Fruit fly (Drosophila melanogaster) whole organism, embryonic: ENCODE measurements around the gene ana1.

Source experiments
- Awh ChIP-seq: fragments of 200-800 bp; sonication (Bioruptor generic); IDR thresholded peaks from 2 replicates; pipeline ENCODE4, ENCODE4 v1.3.6; 2022; ENCODE audit warnings: missing biosample characterization, missing genetic modification characterization
- Bdp1 ChIP-seq: fragments of 200-800 bp; sonication (Bioruptor generic); optimal IDR thresholded peaks from 3 replicates; lab custom pipeline; 2016; ENCODE audit warnings: missing biosample characterization, missing genetic modification characterization
- Blimp-1 ChIP-seq: fragments of 200-800 bp; sonication (Bioruptor generic); optimal IDR thresholded peaks from 3 replicates; lab custom pipeline; 2018; ENCODE audit warnings: missing biosample characterization, missing genetic modification characterization, mild to moderate bottlenecking, moderate library complexity, missing genetic modification reagents
- CG11398 ChIP-seq: fragments of 200-800 bp; sonication (Bioruptor generic); optimal IDR thresholded peaks from 2 replicates; lab custom pipeline; 2016; ENCODE audit warnings: missing biosample characterization, missing genetic modification characterization
- CG12659 ChIP-seq: fragments of 200-800 bp; sonication (Bioruptor generic); optimal IDR thresholded peaks from 3 replicates; lab custom pipeline; 2017; ENCODE audit warnings: mild to moderate bottlenecking, missing biosample characterization, missing genetic modification reagents, missing genetic modification characterization
- CG12769 ChIP-seq: fragments of 200-800 bp; sonication (Bioruptor generic); optimal IDR thresholded peaks from 2 replicates; lab custom pipeline; 2019; ENCODE audit warnings: missing biosample characterization, mild to moderate bottlenecking, missing genetic modification characterization, moderate library complexity
- CG12942 ChIP-seq: fragments of 200-800 bp; sonication (Bioruptor generic); optimal IDR thresholded peaks from 3 replicates; lab custom pipeline; 2016; ENCODE audit warnings: missing biosample characterization, missing genetic modification characterization
- CG13894 ChIP-seq: fragments of 200-800 bp; sonication (Bioruptor generic); optimal IDR thresholded peaks from 3 replicates; lab custom pipeline; 2018; ENCODE audit warnings: missing biosample characterization, mild to moderate bottlenecking, missing genetic modification characterization, moderate library complexity
- CG14441 ChIP-seq: fragments of 200-800 bp; sonication (Bioruptor generic); IDR thresholded peaks from 2 replicates; pipeline ENCODE4 v1.3.6; 2022; ENCODE audit warnings: missing biosample characterization, missing genetic modification characterization
- CG16813 ChIP-seq: fragments of 200-800 bp; sonication (Bioruptor generic); IDR thresholded peaks from 3 replicates; pipeline ENCODE4 v1.3.6; 2022; ENCODE audit warnings: missing biosample characterization, missing genetic modification characterization; ENCODE audit not compliant: partially characterized antibody
- CG17359 ChIP-seq: fragments of 200-800 bp; sonication (Bioruptor generic); optimal IDR thresholded peaks from 3 replicates; lab custom pipeline; 2018; ENCODE audit warnings: missing biosample characterization, mild to moderate bottlenecking, missing genetic modification characterization, moderate library complexity
- CG2202 ChIP-seq: fragments of 200-800 bp; sonication (Bioruptor generic); optimal IDR thresholded peaks from 2 replicates; lab custom pipeline; 2018; ENCODE audit warnings: missing biosample characterization, mild to moderate bottlenecking, missing genetic modification characterization
- CG31388 ChIP-seq: fragments of 200-800 bp; sonication (Bioruptor generic); optimal IDR thresholded peaks from 2 replicates; lab custom pipeline; 2016; ENCODE audit warnings: missing biosample characterization, missing genetic modification characterization
- CG4820 ChIP-seq: fragments of 200-800 bp; sonication (Bioruptor generic); optimal IDR thresholded peaks from 3 replicates; lab custom pipeline; 2016; ENCODE audit warnings: missing biosample characterization, missing genetic modification characterization
- CG5180 ChIP-seq: fragments of 200-800 bp; sonication (Bioruptor generic); optimal IDR thresholded peaks from 3 replicates; lab custom pipeline; 2017; ENCODE audit warnings: missing biosample characterization, missing genetic modification characterization, mild to moderate bottlenecking, moderate library complexity, missing genetic modification reagents
- CG7987 ChIP-seq: fragments of 200-800 bp; sonication (Bioruptor generic); optimal IDR thresholded peaks from 2 replicates; lab custom pipeline; 2018; ENCODE audit warnings: missing biosample characterization, mild to moderate bottlenecking, missing genetic modification characterization, moderate library complexity
- CoRest ChIP-seq: fragments of 200-800 bp; sonication (Bioruptor generic); optimal IDR thresholded peaks from 3 replicates; lab custom pipeline; 2018; ENCODE audit warnings: missing biosample characterization, mild to moderate bottlenecking, missing genetic modification characterization, moderate library complexity
- Dip2 ChIP-seq: fragments of 200-800 bp; sonication (Bioruptor generic); IDR thresholded peaks from 2 replicates; pipeline ENCODE4 v1.3.6; 2022; ENCODE audit warnings: missing biosample characterization, missing genetic modification characterization
- Elba2 ChIP-seq: fragments of 200-800 bp; sonication (Bioruptor generic); optimal IDR thresholded peaks from 3 replicates; lab custom pipeline; 2016; ENCODE audit warnings: missing biosample characterization, missing genetic modification characterization
- Fer3 ChIP-seq: fragments of 200-800 bp; sonication (Bioruptor generic); optimal IDR thresholded peaks from 2 replicates; lab custom pipeline; 2018; ENCODE audit warnings: missing biosample characterization, mild to moderate bottlenecking, missing genetic modification characterization, moderate library complexity
- HLH3B ChIP-seq: fragments of 200-800 bp; sonication (Bioruptor generic); IDR thresholded peaks from 2 replicates; pipeline ENCODE4 v1.3.6; 2022; ENCODE audit warnings: missing biosample characterization, missing genetic modification characterization
- HLHmδ ChIP-seq: fragments of 200-800 bp; sonication (Bioruptor generic); optimal IDR thresholded peaks from 2 replicates; lab custom pipeline; 2018; ENCODE audit warnings: missing biosample characterization, mild to moderate bottlenecking, missing genetic modification characterization, moderate library complexity
- Spps ChIP-seq: fragments of 200-800 bp; sonication (Bioruptor generic); optimal IDR thresholded peaks from 2 replicates; lab custom pipeline; 2018; ENCODE audit warnings: missing biosample characterization, mild to moderate bottlenecking, missing genetic modification characterization
- al ChIP-seq: fragments of 200-800 bp; sonication (Bioruptor generic); IDR thresholded peaks from 2 replicates; pipeline ENCODE4 v1.3.6; 2022; ENCODE audit warnings: missing biosample characterization, missing genetic modification characterization
- ap ChIP-seq: fragments of 200-800 bp; sonication (Bioruptor generic); IDR thresholded peaks from 2 replicates; pipeline ENCODE4 v1.3.6; 2022; ENCODE audit warnings: missing biosample characterization, missing genetic modification characterization
- az2 ChIP-seq: fragments of 200-800 bp; sonication (Bioruptor generic); optimal IDR thresholded peaks from 3 replicates; lab custom pipeline; 2016; ENCODE audit warnings: missing biosample characterization, missing genetic modification characterization
- cg ChIP-seq: fragments of 200-800 bp; sonication (Bioruptor generic); optimal IDR thresholded peaks from 3 replicates; lab custom pipeline; 2019; ENCODE audit warnings: missing biosample characterization, mild to moderate bottlenecking, missing genetic modification characterization, moderate library complexity
- chinmo ChIP-seq: fragments of 200-800 bp; sonication (Bioruptor generic); IDR thresholded peaks from 4 replicates; pipeline ENCODE4 v1.3.6; 2022; ENCODE audit warnings: missing biosample characterization, missing genetic modification characterization; ENCODE audit not compliant: partially characterized antibody
- ewg ChIP-seq: fragments of 200-800 bp; sonication (Bioruptor generic); optimal IDR thresholded peaks from 3 replicates; lab custom pipeline; 2017; ENCODE audit warnings: mild to moderate bottlenecking, missing biosample characterization, missing genetic modification reagents, missing genetic modification characterization
- gfzf ChIP-seq: fragments of 200-800 bp; sonication (Bioruptor generic); optimal IDR thresholded peaks from 2 replicates; lab custom pipeline; 2016; ENCODE audit warnings: missing biosample characterization, mild to moderate bottlenecking, missing genetic modification characterization, moderate library complexity
- hth ChIP-seq: fragments of >200 bp; optimal IDR thresholded peaks from 2 replicates; lab custom pipeline; 2017; ENCODE audit warnings: inconsistent platforms
- inv ChIP-seq: fragments of 200-800 bp; sonication (Bioruptor generic); IDR thresholded peaks from 2 replicates; pipeline ENCODE4 v1.3.6; 2022; ENCODE audit warnings: missing biosample characterization, missing genetic modification characterization; ENCODE audit not compliant: partially characterized antibody
- kni ChIP-seq: fragments of 200-800 bp; sonication (Bioruptor generic); optimal IDR thresholded peaks from 3 replicates; lab custom pipeline; 2017; ENCODE audit warnings: mild to moderate bottlenecking, missing biosample characterization, missing genetic modification reagents, missing genetic modification characterization
- lbe ChIP-seq: fragments of 200-800 bp; sonication (Bioruptor generic); optimal IDR thresholded peaks from 2 replicates; lab custom pipeline; 2016; ENCODE audit warnings: missing biosample characterization, mild to moderate bottlenecking, missing genetic modification characterization
- luna ChIP-seq: fragments of 200-800 bp; sonication (Bioruptor generic); optimal IDR thresholded peaks from 2 replicates; lab custom pipeline; 2016; ENCODE audit warnings: missing biosample characterization, missing genetic modification characterization
- nerfin-1 ChIP-seq: fragments of 200-800 bp; sonication (Bioruptor generic); optimal IDR thresholded peaks from 3 replicates; lab custom pipeline; 2019; ENCODE audit warnings: missing biosample characterization, mild to moderate bottlenecking, missing genetic modification characterization, moderate library complexity
- nmo ChIP-seq: fragments of 200-800 bp; sonication (Bioruptor generic); optimal IDR thresholded peaks from 2 replicates; lab custom pipeline; 2018; ENCODE audit warnings: missing biosample characterization, mild to moderate bottlenecking, missing genetic modification characterization, moderate library complexity
- nom ChIP-seq: fragments of 200-800 bp; sonication (Bioruptor generic); optimal IDR thresholded peaks from 2 replicates; lab custom pipeline; 2017; ENCODE audit warnings: missing biosample characterization, missing genetic modification characterization, mild to moderate bottlenecking, moderate library complexity, missing genetic modification reagents
- oc ChIP-seq: fragments of 200-800 bp; sonication (Bioruptor generic); optimal IDR thresholded peaks from 2 replicates; lab custom pipeline; 2018; ENCODE audit warnings: missing biosample characterization, mild to moderate bottlenecking, missing genetic modification characterization, moderate library complexity
- p53 ChIP-seq: fragments of 200-800 bp; sonication (Bioruptor generic); optimal IDR thresholded peaks from 2 replicates; lab custom pipeline; 2016; ENCODE audit warnings: missing biosample characterization, missing genetic modification characterization
- pb ChIP-seq: fragments of 200-800 bp; sonication (Bioruptor generic); optimal IDR thresholded peaks from 3 replicates; lab custom pipeline; 2016; ENCODE audit warnings: missing biosample characterization, missing genetic modification characterization
- pros ChIP-seq: fragments of 200-800 bp; sonication (Bioruptor generic); optimal IDR thresholded peaks from 3 replicates; lab custom pipeline; 2019; ENCODE audit warnings: missing biosample characterization, mild to moderate bottlenecking, missing genetic modification characterization, moderate library complexity
- sens ChIP-seq: fragments of 200-800 bp; sonication (Bioruptor generic); peaks from one replicate; lab custom pipeline; 2016; ENCODE audit warnings: missing biosample characterization, missing genetic modification characterization
- sob ChIP-seq: fragments of 200-800 bp; sonication (Bioruptor generic); IDR thresholded peaks from 2 replicates; pipeline ENCODE4 v1.3.6; 2022; ENCODE audit warnings: missing biosample characterization, missing genetic modification characterization
- sqz ChIP-seq: fragments of 200-800 bp; sonication (Bioruptor generic); optimal IDR thresholded peaks from 3 replicates; lab custom pipeline; 2018; ENCODE audit warnings: missing biosample characterization, mild to moderate bottlenecking, missing genetic modification characterization
- trh ChIP-seq: fragments of 200-800 bp; sonication (Bioruptor generic); optimal IDR thresholded peaks from 2 replicates; lab custom pipeline; 2016; ENCODE audit warnings: missing biosample characterization, missing genetic modification characterization
- vvl ChIP-seq: fragments of 200-800 bp; sonication (Bioruptor generic); IDR thresholded peaks from 2 replicates; pipeline ENCODE4 v1.3.6; 2022; ENCODE audit warnings: missing biosample characterization, missing genetic modification characterization
- zen ChIP-seq: fragments of 200-800 bp; sonication (Bioruptor generic); optimal IDR thresholded peaks from 3 replicates; lab custom pipeline; 2018; ENCODE audit warnings: missing biosample characterization, mild to moderate bottlenecking, missing genetic modification characterization, moderate library complexity

Gene ana1

dm6 chr3R:24580963-24581277 is 50.5 kb downstream of the ana1 start (continued):
- TF ChIP-seq vvl (GFP tag; lab: Robert Waterston, UW) (0 out of 2 replicates have a peak, but pooled peaks have one; percentile 26), ap (GFP tag; lab: Robert Waterston, UW) (no peak), chinmo (GFP tag; lab: Robert Waterston, UW) (0 out of 4 replicates have a peak, but pooled peaks have one; percentile 57), CG13894 (tag; lab: Kevin White, UChicago) (peak; percentile 6), pros (peak; percentile 99), CoRest (no peak), trh (GFP tag; lab: Kevin White, UChicago) (no peak), Bdp1 (GFP tag; lab: Kevin White, UChicago) (no peak), Spps (no peak), Awh (no peak)

- TF ChIP-seq lbe (GFP tag; lab: Kevin White, UChicago): peak; percentile 22
- TF ChIP-seq ewg (GFP tag; lab: Kevin White, UChicago): peak; percentile 67
- TF ChIP-seq sens (GFP tag; lab: Kevin White, UChicago): peak; percentile 72
- TF ChIP-seq inv (GFP tag; lab: Robert Waterston, UW): no peak
- no peak for TF ChIP-seq Fer3 (tag; lab: Kevin White, UChicago)
- TF ChIP-seq luna (GFP tag; lab: Kevin White, UChicago): no peak
- TF ChIP-seq CG11398: peak; percentile 3
- no peak for TF ChIP-seq CG14441 (GFP tag; lab: Robert Waterston, UW)
- TF ChIP-seq Blimp-1 (GFP tag; lab: Kevin White, UChicago): no peak
- TF ChIP-seq nerfin-1 (tag; lab: Kevin White, UChicago): peak; percentile 87
- TF ChIP-seq cg (GFP tag; lab: Kevin White, UChicago): peak; percentile 94
- TF ChIP-seq gfzf (GFP tag; lab: Kevin White, UChicago): no peak
- TF ChIP-seq HLH3B: no peak
- TF ChIP-seq nmo (GFP tag; lab: Kevin White, UChicago): peak; percentile 5
- peak; percentile 24 for TF ChIP-seq pros
- TF ChIP-seq CG5180 (GFP tag; lab: Kevin White, UChicago): no peak
- TF ChIP-seq sob: no peak
- no peak for TF ChIP-seq az2
- TF ChIP-seq CG17359 (tag; lab: Kevin White, UChicago): no peak
- TF ChIP-seq p53: peak; percentile 99
- TF ChIP-seq zen (tag; lab: Kevin White, UChicago): no peak
- no peak for TF ChIP-seq pb (GFP tag; lab: Kevin White, UChicago)
- TF ChIP-seq Dip2 (GFP tag; lab: Robert Waterston, UW): no peak
- TF ChIP-seq HLHmδ (GFP tag; lab: Kevin White, UChicago): no peak
- TF ChIP-seq sqz (GFP tag; lab: Kevin White, UChicago): peak; percentile 79
- TF ChIP-seq CG12659: no peak
- no peak for TF ChIP-seq CG16813 (GFP tag; lab: Robert Waterston, UW)
- peak; percentile 14 for TF ChIP-seq nom (GFP tag; lab: Kevin White, UChicago)
- peak; percentile 91 for TF ChIP-seq kni (GFP tag; lab: Kevin White, UChicago)
- no peak for TF ChIP-seq hth (lab: Kevin White, UChicago)
- no peak for TF ChIP-seq CG4820 (GFP tag; lab: Kevin White, UChicago)
- TF ChIP-seq CG12769 (tag; lab: Kevin White, UChicago): peak; percentile 65
- no peak for TF ChIP-seq CG12942 (GFP tag; lab: Kevin White, UChicago)
- TF ChIP-seq al (GFP tag; lab: Robert Waterston, UW): no peak
- TF ChIP-seq CG7987 (GFP tag; lab: Kevin White, UChicago): peak; percentile 84
- TF ChIP-seq CG31388: no peak
- TF ChIP-seq Elba2 (GFP tag; lab: Kevin White, UChicago): no peak
- TF ChIP-seq CG2202 (tag; lab: Kevin White, UChicago): no peak
- TF ChIP-seq oc (tag; lab: Kevin White, UChicago): peak; percentile 13
Observed at dm6 chr3R:24581891-24582668, 51.7 kb downstream of the ana1 start.
